Worm (Caenorhabditis elegans): Measurements from ENCODE around the gene set-11.

DNA sequence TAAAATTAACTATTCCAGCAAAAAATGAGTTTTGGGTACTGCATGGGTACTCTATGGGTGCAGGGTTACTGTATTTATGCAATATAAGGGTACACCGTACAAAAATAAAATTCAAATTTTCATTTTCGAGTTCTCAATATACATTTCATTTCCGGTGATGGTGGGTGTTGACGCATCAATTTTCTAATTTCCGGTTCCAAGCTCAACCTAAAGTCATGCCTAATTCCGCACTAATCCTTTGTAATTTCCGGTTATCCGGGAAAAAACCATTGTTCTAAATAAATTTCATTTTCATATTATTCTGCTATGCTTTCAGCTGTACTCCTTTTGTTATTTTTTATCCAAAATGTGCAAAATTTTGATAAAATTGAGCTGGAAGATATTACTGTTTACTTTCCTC is 33.0 kb downstream of the set-11 start, which contains the start of gene gcy-21:
- no peak for TF ChIP-seq elt-3 (tag; optimal IDR thresholded peaks at IDR 0.05)
- no peak for TF ChIP-seq lin-13 (GFP tag; optimal IDR thresholded peaks at IDR 0.05)
- TF ChIP-seq aly-2 (tag; optimal IDR thresholded peaks at IDR 0.05) = no peak
- no peak for TF ChIP-seq F16B12.6 (tag; optimal IDR thresholded peaks at IDR 0.05)
